Worm (Caenorhabditis elegans) whole organism, L4 larva: ENCODE data around the gene K11H12.9.
A peak's percentile ranks its signal among the peaks of the same experiment; 100 is the strongest.

Experiments
- D1046.2 ChIP-seq: fragments of 200-800 bp; sonication (Bioruptor generic); IDR thresholded peaks from 2 replicates; pipeline ENCODE4 v1.3.6; 2022; ENCODE audit warnings: missing genetic modification characterization, missing compliant biosample characterization
- F10B5.3 ChIP-seq: sonication (generic microtip); optimal IDR thresholded peaks from 2 replicates; lab custom pipeline; 2016; ENCODE audit warnings: mild to moderate bottlenecking, missing genetic modification characterization, missing compliant biosample characterization
- Y48G9A.11 ChIP-seq: fragments of 200-800 bp; sonication (Bioruptor generic); IDR thresholded peaks from 2 replicates; pipeline ENCODE4 v1.3.6; 2022; ENCODE audit warnings: missing genetic modification reagents, missing genetic modification characterization, missing compliant biosample characterization
- Y75B8A.6 ChIP-seq: fragments of 200-800 bp; sonication (Bioruptor generic); IDR thresholded peaks from 2 replicates; pipeline ENCODE4 v1.3.6; 2022; ENCODE audit warnings: missing genetic modification reagents, missing genetic modification characterization, missing compliant biosample characterization
- ZK546.5 ChIP-seq, 2 experiments: sonication (generic microtip); optimal IDR thresholded peaks; 2 replicates each; lab custom pipeline; 2017; ENCODE audit warnings: missing biosample characterization in 2 of 2, missing genetic modification characterization in 2 of 2
- aly-2 ChIP-seq: sonication (generic microtip); optimal IDR thresholded peaks from 2 replicates; lab custom pipeline; 2018; ENCODE audit warnings: missing biosample characterization, missing genetic modification characterization
- arid-1 ChIP-seq: fragments of 200-800 bp; sonication (Bioruptor generic); conservative IDR thresholded peaks from 2 replicates; pipeline ENCODE4 v1.3.6; 2022; ENCODE audit warnings: missing genetic modification reagents, missing genetic modification characterization, missing compliant biosample characterization
- attf-4 ChIP-seq: sonication (generic microtip); optimal IDR thresholded peaks from 3 replicates; lab custom pipeline; 2017; ENCODE audit warnings: missing biosample characterization, missing genetic modification characterization
- ceh-28 ChIP-seq: fragments of 150-350 bp; optimal IDR thresholded peaks from 2 replicates; lab custom pipeline; 2014; ENCODE audit warnings: missing biosample characterization, missing genetic modification reagents, missing genetic modification characterization
- daf-12 ChIP-seq: fragments of 150-350 bp; optimal IDR thresholded peaks from 2 replicates; lab custom pipeline; 2014; ENCODE audit warnings: missing biosample characterization, missing genetic modification reagents, missing genetic modification characterization
- daf-16 ChIP-seq, 3 experiments: sonication (generic microtip); optimal IDR thresholded peaks; 2 replicates each; lab custom pipeline; 2016 to 2017; ENCODE audit warnings: missing genetic modification characterization in 3 of 3, missing genetic modification reagents in 3 of 3, mild to moderate bottlenecking in 2 of 3, missing compliant biosample characterization in 2 of 3, missing biosample characterization in 1 of 3, moderate library complexity in 1 of 3
- dmd-6 ChIP-seq: fragments of 200-800 bp; sonication (Bioruptor generic); IDR thresholded peaks from 2 replicates; pipeline ENCODE4 v1.3.6; 2022; ENCODE audit warnings: missing genetic modification reagents, missing genetic modification characterization, missing compliant biosample characterization
- duxl-1 ChIP-seq: sonication (generic microtip); optimal IDR thresholded peaks from 2 replicates; lab custom pipeline; 2016; ENCODE audit warnings: mild to moderate bottlenecking, missing genetic modification characterization, moderate library complexity, missing compliant biosample characterization; ENCODE audit not compliant: poor library complexity
- egl-27 ChIP-seq: sonication (generic microtip); optimal IDR thresholded peaks from 3 replicates; lab custom pipeline; 2017; ENCODE audit warnings: missing biosample characterization, missing genetic modification reagents, missing genetic modification characterization
- fkh-10 ChIP-seq: fragments of 150-350 bp; optimal IDR thresholded peaks from 2 replicates; lab custom pipeline; 2014; ENCODE audit warnings: missing biosample characterization, missing genetic modification reagents, missing genetic modification characterization
- gei-8 ChIP-seq: fragments of 200-800 bp; sonication (Bioruptor generic); optimal IDR thresholded peaks from 2 replicates; lab custom pipeline; 2018; ENCODE audit warnings: mild to moderate bottlenecking, missing genetic modification characterization, missing compliant biosample characterization
- hif-1 ChIP-seq, 2 experiments: sonication (generic microtip); optimal IDR thresholded peaks; 2 replicates each; lab custom pipeline; 2016 to 2017; ENCODE audit warnings: missing compliant biosample characterization in 2 of 2, missing genetic modification characterization in 2 of 2, missing genetic modification reagents in 2 of 2, missing genotype in 2 of 2, mild to moderate bottlenecking in 1 of 2
- hlh-11 ChIP-seq: fragments of 200-800 bp; sonication (Bioruptor generic); optimal IDR thresholded peaks from 2 replicates; lab custom pipeline; 2018; ENCODE audit warnings: mild to moderate bottlenecking, missing genetic modification characterization, missing compliant biosample characterization
- hlh-30 ChIP-seq: sonication (generic microtip); optimal IDR thresholded peaks from 2 replicates; lab custom pipeline; 2017; ENCODE audit warnings: antibody characterized with exemption, mild to moderate bottlenecking, missing genetic modification characterization, missing compliant biosample characterization; ENCODE audit not compliant: insufficient read depth
- jun-1 ChIP-seq: fragments of 150-350 bp; optimal IDR thresholded peaks from 2 replicates; lab custom pipeline; 2014; ENCODE audit warnings: missing biosample characterization, missing genetic modification reagents, missing genetic modification characterization
- lin-1 ChIP-seq: fragments of 200-800 bp; sonication (Bioruptor generic); IDR thresholded peaks from 2 replicates; pipeline ENCODE4 v1.3.6; 2022; ENCODE audit warnings: missing genetic modification reagents, missing genetic modification characterization, missing compliant biosample characterization
- lin-15B ChIP-seq: fragments of 150-350 bp; sonication (generic microtip); optimal IDR thresholded peaks from 3 replicates; lab custom pipeline; 2014; ENCODE audit warnings: missing biosample characterization, missing genetic modification characterization
- lin-29 ChIP-seq: fragments of 200-800 bp; sonication (Bioruptor generic); IDR thresholded peaks from 2 replicates; pipeline ENCODE4 v1.3.6; 2022; ENCODE audit warnings: missing genetic modification reagents, missing genetic modification characterization, missing compliant biosample characterization
- mdt-29 ChIP-seq: fragments of 200-800 bp; sonication (Bioruptor generic); IDR thresholded peaks from 2 replicates; pipeline ENCODE4 v1.3.6; 2022; ENCODE audit warnings: missing genetic modification reagents, missing genetic modification characterization, missing compliant biosample characterization
- mep-1 ChIP-seq: fragments of 150-350 bp; sonication (generic microtip); optimal IDR thresholded peaks from 3 replicates; lab custom pipeline; 2014; ENCODE audit warnings: missing biosample characterization, missing genetic modification characterization
- mxl-3 ChIP-seq: fragments of 200-800 bp; sonication (Bioruptor generic); optimal IDR thresholded peaks from 2 replicates; lab custom pipeline; 2018; ENCODE audit warnings: mild to moderate bottlenecking, missing genetic modification characterization, missing compliant biosample characterization
- nhr-111 ChIP-seq: fragments of 200-800 bp; sonication (Bioruptor generic); optimal IDR thresholded peaks from 2 replicates; lab custom pipeline; 2018; ENCODE audit warnings: mild to moderate bottlenecking, missing genetic modification characterization, missing compliant biosample characterization
- nhr-28 ChIP-seq: fragments of 150-350 bp; optimal IDR thresholded peaks from 2 replicates; lab custom pipeline; 2014; ENCODE audit warnings: missing biosample characterization, missing genetic modification characterization
- nhr-41 ChIP-seq: fragments of 200-800 bp; sonication (Bioruptor generic); IDR thresholded peaks from 2 replicates; pipeline ENCODE4 v1.3.6; 2022; ENCODE audit warnings: missing genetic modification reagents, missing genetic modification characterization, missing compliant biosample characterization
- pqm-1 ChIP-seq: sonication (generic microtip); optimal IDR thresholded peaks from 2 replicates; lab custom pipeline; 2017; ENCODE audit warnings: missing biosample characterization, missing genetic modification characterization
- saeg-2 ChIP-seq: fragments of 200-800 bp; sonication (Bioruptor generic); IDR thresholded peaks from 2 replicates; pipeline ENCODE4 v1.3.6; 2022; ENCODE audit warnings: missing genetic modification reagents, missing genetic modification characterization, missing compliant biosample characterization
- set-16 ChIP-seq: fragments of 200-800 bp; sonication (Bioruptor generic); IDR thresholded peaks from 2 replicates; pipeline ENCODE4 v1.3.6; 2022; ENCODE audit warnings: missing genetic modification reagents, missing genetic modification characterization, missing compliant biosample characterization
- skn-1 ChIP-seq: fragments of 150-350 bp; optimal IDR thresholded peaks from 2 replicates; lab custom pipeline; 2014; ENCODE audit warnings: missing biosample characterization, missing genetic modification characterization
- snpc-4 ChIP-seq: fragments of 150-350 bp; optimal IDR thresholded peaks from 2 replicates; lab custom pipeline; 2014; ENCODE audit warnings: missing biosample characterization, missing genetic modification characterization
- unc-39 ChIP-seq: sonication (generic microtip); optimal IDR thresholded peaks from 2 replicates; lab custom pipeline; 2017; ENCODE audit warnings: missing biosample characterization, missing genetic modification characterization
- unc-62 ChIP-seq, 3 experiments: fragments of 150-350 bp in 1 of 3; sonication (generic microtip); optimal IDR thresholded peaks in 2 of 3; peaks in 1 of 3; 1 replicate in 1 of 3; 2 replicates in 2 of 3; lab custom pipeline; 2014 to 2017; ENCODE audit warnings: missing biosample characterization in 3 of 3, missing genetic modification characterization in 3 of 3, missing genetic modification reagents in 3 of 3, missing genotype in 1 of 3

Gene K11H12.9

DNA sequence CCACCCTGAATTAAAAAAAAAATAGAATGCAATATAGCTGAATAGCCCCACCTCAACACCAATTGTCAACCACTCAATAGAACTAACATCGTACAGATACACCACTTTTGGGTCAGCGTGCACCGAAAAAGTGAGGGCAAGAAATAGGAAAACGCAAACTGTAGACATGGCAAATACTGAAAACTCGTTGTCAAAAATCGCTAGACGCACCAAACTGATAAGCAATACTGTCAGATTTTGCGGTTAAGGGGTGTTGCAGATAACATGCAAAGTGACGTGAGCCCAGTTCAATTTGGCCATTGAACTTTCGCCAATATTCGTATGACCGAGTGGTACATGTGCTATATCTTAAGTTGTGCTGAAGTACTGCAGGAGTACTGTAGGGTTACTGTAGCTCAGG, 23.8 kb downstream of the K11H12.9 start, which contains the start of gene K11H12.3 (continued):
- TF ChIP-seq unc-39 (tag; lab: Kevin White, UChicago) (no peak), hlh-30 (tag; lab: Kevin White, UChicago) (no peak), hif-1 (tag; optimal IDR thresholded peaks at IDR 0.05; lab: Kevin White, UChicago) (no peak), gei-8 (GFP tag; lab: Kevin White, UChicago) (no peak), nhr-28 (tag; lab: Kevin White, UChicago) (peak; percentile 52), dmd-6 (GFP tag; lab: Robert Waterston, UW) (peak; percentile 87), skn-1 (tag; lab: Kevin White, UChicago) (no peak), set-16 (no peak), nhr-111 (GFP tag; lab: Kevin White, UChicago) (no peak), attf-4 (tag; lab: Kevin White, UChicago) (no peak), arid-1 (GFP tag; lab: Robert Waterston, UW) (no peak), hlh-11 (tag; lab: Kevin White, UChicago) (peak; percentile 26), daf-16 (GFP tag; optimal IDR thresholded peaks at IDR 0.05; lab: Kevin White, UChicago) (no peak), daf-16 (tag; optimal IDR thresholded peaks at IDR 0.05; lab: Kevin White, UChicago) (peak; percentile 61), mep-1 (tag; lab: Kevin White, UChicago) (no peak), F10B5.3 (tag; lab: Kevin White, UChicago) (no peak), lin-1 (GFP tag; lab: Robert Waterston, UW) (no peak), aly-2 (no peak), D1046.2 (GFP tag; lab: Robert Waterston, UW) (no peak), duxl-1 (tag; lab: Kevin White, UChicago) (no peak), Y48G9A.11 (GFP tag; lab: Robert Waterston, UW) (no peak), mxl-3 (peak; percentile 20)

DNA sequence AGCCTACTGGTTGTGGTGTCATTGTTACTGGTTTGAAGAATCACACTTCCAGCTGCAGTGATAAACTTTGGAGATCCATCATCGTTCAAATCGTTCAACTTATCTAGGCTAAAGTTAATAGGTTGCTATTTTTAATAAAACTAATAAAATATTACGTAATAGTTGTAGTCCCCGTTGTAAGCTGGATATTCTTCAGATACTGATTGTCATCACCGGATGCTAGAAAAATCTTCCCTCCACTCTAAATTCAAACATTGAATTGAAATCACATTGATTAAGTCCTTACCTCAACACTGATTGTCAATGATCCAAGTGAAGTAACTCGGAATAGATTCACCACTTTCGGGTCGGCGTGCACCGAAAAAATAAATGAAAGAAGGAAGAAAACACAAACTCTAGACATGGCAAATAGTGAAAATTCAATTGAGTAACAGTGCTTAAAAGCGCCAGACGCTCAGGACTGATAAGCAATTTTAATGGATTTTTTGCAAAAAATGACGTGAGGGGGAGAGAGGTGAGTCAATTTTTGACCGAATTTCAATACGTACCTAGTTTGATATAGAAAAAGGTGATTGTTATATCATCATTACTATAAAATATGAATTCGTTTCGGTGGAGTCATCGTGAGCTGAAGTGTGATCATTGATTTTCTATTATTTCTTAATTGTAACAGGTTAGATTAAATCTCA, 26.1 kb downstream of the K11H12.9 start, which contains the start of the genes K11H12.4 and K11H12.10:
Gene K11H12.4 (minus strand): TSS at position 413 of the 689 bp plus-strand sequence.
Gene K11H12.10 (plus strand): TSS at position 605 of the 689 bp plus-strand sequence.
- no peak for TF ChIP-seq snpc-4 (tag; lab: Kevin White, UChicago)
- no peak for TF ChIP-seq saeg-2 (GFP tag; lab: Robert Waterston, UW)
- TF ChIP-seq pqm-1 (tag; lab: Kevin White, UChicago) = peak; percentile 45
- TF ChIP-seq lin-15B (tag; lab: Kevin White, UChicago) = no peak
- TF ChIP-seq egl-27 = no peak
- TF ChIP-seq fkh-10 = no peak
- peak in 1 of 2 experiments; percentile 92 for TF ChIP-seq unc-62 (GFP tag; optimal IDR thresholded peaks at IDR 0.05 in 1 of 2; lab: Kevin White, UChicago)
- no peak for TF ChIP-seq unc-62 (tag; optimal IDR thresholded peaks at IDR 0.05; lab: Kevin White, UChicago)
- no peak for TF ChIP-seq ZK546.5 (tag; optimal IDR thresholded peaks at IDR 0.05; lab: Kevin White, UChicago)
- TF ChIP-seq Y75B8A.6 (GFP tag; lab: Robert Waterston, UW) = no peak
- TF ChIP-seq D1046.2 (GFP tag; lab: Robert Waterston, UW) = no peak
- TF ChIP-seq nhr-28 (tag; lab: Kevin White, UChicago) = peak; percentile 37
- TF ChIP-seq daf-16 (GFP tag; optimal IDR thresholded peaks at IDR 0.05; lab: Kevin White, UChicago) = no peak
- peak; percentile 16 for TF ChIP-seq daf-16 (tag; optimal IDR thresholded peaks at IDR 0.05; lab: Kevin White, UChicago)
- TF ChIP-seq dmd-6 (GFP tag; lab: Robert Waterston, UW) = peak; percentile 69
- TF ChIP-seq daf-12 = no peak

DNA sequence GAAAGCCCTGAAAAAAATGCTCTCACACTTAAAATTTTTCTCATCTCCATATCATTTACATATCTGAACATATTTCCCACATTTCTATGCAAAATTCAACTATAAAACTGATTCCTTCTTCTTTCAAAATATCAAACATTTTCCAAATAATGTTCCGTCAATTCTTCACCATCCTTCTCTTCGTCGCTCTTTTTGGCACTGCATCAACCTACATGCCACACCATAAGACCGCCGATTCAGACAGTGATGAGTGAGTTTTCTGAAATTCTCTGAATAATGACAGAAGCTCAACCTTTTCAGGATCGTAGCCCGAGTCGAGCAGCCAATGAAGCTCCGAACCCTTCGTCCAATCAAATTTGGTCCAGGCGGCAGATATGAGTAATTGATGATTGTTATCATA, 26.8 kb downstream of the K11H12.9 start, which contains the start of gene K11H12.5:
Gene K11H12.5 (plus strand): TSS at position 301 of the 400 bp plus-strand sequence.
- TF ChIP-seq lin-29 (GFP tag; lab: Robert Waterston, UW) = no peak
- no peak for TF ChIP-seq nhr-41 (GFP tag; lab: Robert Waterston, UW)
- no peak for TF ChIP-seq jun-1
- no peak for TF ChIP-seq hif-1 (tag; optimal IDR thresholded peaks at IDR 0.05; lab: Kevin White, UChicago)
- TF ChIP-seq mdt-29 = no peak
- no peak for TF ChIP-seq Y75B8A.6 (GFP tag; lab: Robert Waterston, UW)
- no peak for TF ChIP-seq lin-1 (GFP tag; lab: Robert Waterston, UW)
- no peak for TF ChIP-seq ceh-28
- TF ChIP-seq, all 104 proteins: peak for 0
